Fruit fly (Drosophila melanogaster) whole organism, embryonic: Measurements from ENCODE around the gene prt.
A peak's percentile ranks its signal among the peaks of the same experiment; 100 is the strongest.

Source experiments
- Atf-2 ChIP-seq: fragments of 200-800 bp; sonication (Bioruptor generic); optimal IDR thresholded peaks from 2 replicates; lab custom pipeline; 2016; ENCODE audit warnings: missing biosample characterization, missing genetic modification characterization
- B-H1 ChIP-seq: fragments of 200-800 bp; sonication (Bioruptor generic); IDR thresholded peaks from 3 replicates; pipeline ENCODE4 v1.3.6; 2022; ENCODE audit warnings: missing biosample characterization, missing genetic modification characterization
- B-H2 ChIP-seq: fragments of 200-800 bp; sonication (Bioruptor generic); optimal IDR thresholded peaks from 2 replicates; lab custom pipeline; 2018; ENCODE audit warnings: missing biosample characterization, mild to moderate bottlenecking, missing genetic modification characterization
- CG10209 ChIP-seq: fragments of 200-800 bp; sonication (Bioruptor generic); optimal IDR thresholded peaks from 3 replicates; lab custom pipeline; 2017; ENCODE audit warnings: missing biosample characterization, mild to moderate bottlenecking, missing genetic modification characterization, missing genetic modification reagents
- CG11085 ChIP-seq: fragments of 200-800 bp; sonication (Bioruptor generic); IDR thresholded peaks from 2 replicates; pipeline ENCODE4 v1.3.6; 2022; ENCODE audit warnings: missing biosample characterization, missing genetic modification characterization
- CG11093 ChIP-seq: fragments of 200-800 bp; sonication (Bioruptor generic); IDR thresholded peaks from 3 replicates; pipeline ENCODE4 v1.3.6; 2022; ENCODE audit warnings: missing biosample characterization, missing genetic modification characterization
- CG13424 ChIP-seq: fragments of 200-800 bp; sonication (Bioruptor generic); optimal IDR thresholded peaks from 2 replicates; lab custom pipeline; 2019; ENCODE audit warnings: missing biosample characterization, mild to moderate bottlenecking, missing genetic modification characterization, moderate library complexity
- CG18011 ChIP-seq: fragments of 200-800 bp; sonication (Bioruptor generic); optimal IDR thresholded peaks from 2 replicates; lab custom pipeline; 2017; ENCODE audit warnings: missing biosample characterization, missing genetic modification characterization, mild to moderate bottlenecking, moderate library complexity, missing genotype
- CG2712 ChIP-seq: fragments of 200-800 bp; optimal IDR thresholded peaks from 3 replicates; lab custom pipeline; 2019; ENCODE audit warnings: missing biosample characterization, mild to moderate bottlenecking, missing genetic modification characterization, moderate library complexity
- CG3065 ChIP-seq: fragments of 200-800 bp; sonication (Bioruptor generic); optimal IDR thresholded peaks from 2 replicates; lab custom pipeline; 2016; ENCODE audit warnings: missing biosample characterization, missing genetic modification characterization
- CG31224 ChIP-seq: fragments of 200-800 bp; sonication (Bioruptor generic); IDR thresholded peaks from 2 replicates; pipeline ENCODE4 v1.3.6; 2022; ENCODE audit warnings: missing biosample characterization, missing genetic modification characterization
- CG4854 ChIP-seq: fragments of 200-800 bp; sonication (Bioruptor generic); optimal IDR thresholded peaks from 2 replicates; lab custom pipeline; 2016; ENCODE audit warnings: missing biosample characterization, missing genetic modification characterization, inconsistent platforms
- CG6654 ChIP-seq: fragments of 200-800 bp; sonication (Bioruptor generic); optimal IDR thresholded peaks from 2 replicates; lab custom pipeline; 2017; ENCODE audit warnings: missing biosample characterization, mild to moderate bottlenecking, missing genetic modification characterization
- CG8290 ChIP-seq, 3 experiments: fragments of 200-800 bp; sonication (Bioruptor generic); optimal IDR thresholded peaks; 2 replicates each; lab custom pipeline; 2016 to 2019; ENCODE audit warnings: missing biosample characterization in 3 of 3, missing genetic modification characterization in 3 of 3, mild to moderate bottlenecking in 2 of 3, moderate library complexity in 1 of 3
- CG9215 ChIP-seq: fragments of 200-800 bp; sonication (Bioruptor generic); IDR thresholded peaks from 2 replicates; pipeline ENCODE4 v1.3.6; 2022; ENCODE audit warnings: missing biosample characterization, missing genetic modification characterization
- CG9437 ChIP-seq: fragments of 200-800 bp; sonication (Bioruptor generic); optimal IDR thresholded peaks from 2 replicates; lab custom pipeline; 2018; ENCODE audit warnings: missing biosample characterization, mild to moderate bottlenecking, missing genetic modification characterization
- CHES-1-like ChIP-seq: fragments of 200-800 bp; sonication (Bioruptor generic); optimal IDR thresholded peaks from 2 replicates; lab custom pipeline; 2016; ENCODE audit warnings: missing biosample characterization, missing genetic modification characterization
- Dll ChIP-seq: fragments of 200-800 bp; sonication (Bioruptor generic); IDR thresholded peaks from 4 replicates; pipeline ENCODE4 v1.3.6; 2022; ENCODE audit warnings: missing biosample characterization, missing genetic modification characterization; ENCODE audit not compliant: partially characterized antibody
- Dp ChIP-seq: fragments of 200-800 bp; sonication (Bioruptor generic); optimal IDR thresholded peaks from 2 replicates; lab custom pipeline; 2018; ENCODE audit warnings: missing biosample characterization, mild to moderate bottlenecking, missing genetic modification characterization, moderate library complexity
- Eip74EF ChIP-seq, 2 experiments: fragments of 200-800 bp in 1 of 2; fragments of >200 bp in 1 of 2; sonication (Bioruptor generic) in 1 of 2; optimal IDR thresholded peaks; 2 replicates each; lab custom pipeline; 2017 to 2019; ENCODE audit warnings: missing biosample characterization in 2 of 2, missing genetic modification characterization in 2 of 2, mild to moderate bottlenecking in 1 of 2, moderate library complexity in 1 of 2
- Elba2 ChIP-seq: fragments of 200-800 bp; sonication (Bioruptor generic); optimal IDR thresholded peaks from 3 replicates; lab custom pipeline; 2016; ENCODE audit warnings: missing biosample characterization, missing genetic modification characterization
- Gsc ChIP-seq: fragments of 200-800 bp; sonication (Bioruptor generic); IDR thresholded peaks from 2 replicates; pipeline ENCODE4 v1.3.6; 2022; ENCODE audit warnings: missing biosample characterization, missing genetic modification characterization
- H15 ChIP-seq: fragments of 200-800 bp; sonication (Bioruptor generic); IDR thresholded peaks from 3 replicates; pipeline ENCODE4 v1.3.6; 2022; ENCODE audit warnings: missing biosample characterization, missing genetic modification characterization
- NC2β ChIP-seq: fragments of 200-800 bp; sonication (Bioruptor generic); optimal IDR thresholded peaks from 2 replicates; lab custom pipeline; 2016; ENCODE audit warnings: missing biosample characterization, missing genetic modification characterization
- Nf-YA ChIP-seq: fragments of 200-800 bp; sonication (Bioruptor generic); IDR thresholded peaks from 2 replicates; pipeline ENCODE4 v1.3.6; 2022; ENCODE audit warnings: missing biosample characterization, missing genetic modification characterization
- Oaz ChIP-seq: fragments of 200-800 bp; sonication (Bioruptor generic); IDR thresholded peaks from 2 replicates; pipeline ENCODE4 v1.3.6; 2022; ENCODE audit warnings: missing biosample characterization, missing genetic modification characterization
- Ssrp ChIP-seq: fragments of 200-800 bp; sonication (Bioruptor generic); optimal IDR thresholded peaks from 2 replicates; lab custom pipeline; 2018; ENCODE audit warnings: missing biosample characterization, mild to moderate bottlenecking, missing genetic modification characterization, moderate library complexity
- TFAM ChIP-seq: fragments of 200-800 bp; sonication (Bioruptor generic); optimal IDR thresholded peaks from 2 replicates; lab custom pipeline; 2017; ENCODE audit warnings: missing biosample characterization, missing genetic modification characterization, inconsistent platforms
- Usf ChIP-seq: fragments of 200-800 bp; sonication (Bioruptor generic); optimal IDR thresholded peaks from 2 replicates; lab custom pipeline; 2017; ENCODE audit warnings: missing genotype, missing biosample characterization, missing genetic modification characterization
- ac ChIP-seq: fragments of 200-800 bp; sonication (Bioruptor generic); optimal IDR thresholded peaks from 3 replicates; lab custom pipeline; 2017; ENCODE audit warnings: missing biosample characterization, mild to moderate bottlenecking, missing genetic modification characterization
- bigmax ChIP-seq: fragments of 200-800 bp; sonication (Bioruptor generic); optimal IDR thresholded peaks from 2 replicates; lab custom pipeline; 2018; ENCODE audit warnings: missing biosample characterization, mild to moderate bottlenecking, missing genetic modification characterization
- chif ChIP-seq, 2 experiments: fragments of 200-800 bp; sonication (Bioruptor generic); optimal IDR thresholded peaks; 3 replicates each; lab custom pipeline; 2016; ENCODE audit warnings: missing biosample characterization in 2 of 2, missing genetic modification characterization in 2 of 2
- chinmo ChIP-seq: fragments of 200-800 bp; sonication (Bioruptor generic); IDR thresholded peaks from 4 replicates; pipeline ENCODE4 v1.3.6; 2022; ENCODE audit warnings: missing biosample characterization, missing genetic modification characterization; ENCODE audit not compliant: partially characterized antibody
- crol ChIP-seq: fragments of 200-800 bp; sonication (Bioruptor generic); IDR thresholded peaks from 2 replicates; pipeline ENCODE4 v1.3.6; 2022; ENCODE audit warnings: missing biosample characterization, missing genetic modification characterization
- danr ChIP-seq: fragments of 200-800 bp; sonication (Bioruptor generic); IDR thresholded peaks from 2 replicates; pipeline ENCODE4 v1.3.6; 2022; ENCODE audit warnings: missing biosample characterization, missing genetic modification characterization
- eve ChIP-seq, 2 experiments: fragments of >200 bp; optimal IDR thresholded peaks; 2 replicates each; lab custom pipeline; 2017; ENCODE audit warnings: missing biosample characterization in 2 of 2, missing genetic modification characterization in 2 of 2
- ewg ChIP-seq: fragments of 200-800 bp; sonication (Bioruptor generic); optimal IDR thresholded peaks from 3 replicates; lab custom pipeline; 2017; ENCODE audit warnings: mild to moderate bottlenecking, missing biosample characterization, missing genetic modification reagents, missing genetic modification characterization
- pfk ChIP-seq: fragments of 200-800 bp; sonication (Bioruptor generic); optimal IDR thresholded peaks from 2 replicates; lab custom pipeline; 2018; ENCODE audit warnings: missing biosample characterization, mild to moderate bottlenecking, missing genetic modification characterization, moderate library complexity
- pho ChIP-seq: fragments of 200-800 bp; sonication (Bioruptor generic); optimal IDR thresholded peaks from 2 replicates; lab custom pipeline; 2016; ENCODE audit warnings: missing biosample characterization, missing genetic modification characterization
- pum ChIP-seq: fragments of 200-800 bp; sonication (Bioruptor generic); optimal IDR thresholded peaks from 2 replicates; lab custom pipeline; 2016; ENCODE audit warnings: missing biosample characterization, missing genetic modification characterization
- sc ChIP-seq, 3 experiments: fragments of >200 bp in 2 of 3; fragments of 200-800 bp in 1 of 3; sonication (Bioruptor generic) in 1 of 3; optimal IDR thresholded peaks; 2 replicates in 2 of 3; 3 replicates in 1 of 3; lab custom pipeline; 2017; ENCODE audit warnings: mild to moderate bottlenecking in 1 of 3, missing biosample characterization in 1 of 3, missing genetic modification characterization in 1 of 3, missing genetic modification reagents in 1 of 3
- sens ChIP-seq: fragments of 200-800 bp; sonication (Bioruptor generic); peaks from one replicate; lab custom pipeline; 2016; ENCODE audit warnings: missing biosample characterization, missing genetic modification characterization
- seq ChIP-seq: fragments of 200-800 bp; sonication (Bioruptor generic); IDR thresholded peaks from 2 replicates; pipeline ENCODE4 v1.3.6; 2022; ENCODE audit warnings: missing biosample characterization, missing genetic modification characterization
- tna ChIP-seq: fragments of 200-800 bp; sonication (Bioruptor generic); IDR thresholded peaks from 2 replicates; pipeline ENCODE4 v1.3.6; 2022; ENCODE audit warnings: missing biosample characterization, missing genetic modification characterization; ENCODE audit not compliant: partially characterized antibody
- wdn ChIP-seq: fragments of 200-800 bp; sonication (Bioruptor generic); IDR thresholded peaks from 2 replicates; pipeline ENCODE4 v1.3.6; 2022; ENCODE audit warnings: missing biosample characterization, missing genetic modification characterization
- wor ChIP-seq: fragments of 200-800 bp; sonication (Bioruptor generic); IDR thresholded peaks from 2 replicates; pipeline ENCODE4 v1.3.6; 2022; ENCODE audit warnings: missing biosample characterization, missing genetic modification characterization
- zen2 ChIP-seq: fragments of 200-800 bp; sonication (Bioruptor generic); IDR thresholded peaks from 3 replicates; pipeline ENCODE4 v1.3.6; 2022; ENCODE audit warnings: missing biosample characterization, missing genetic modification characterization; ENCODE audit not compliant: partially characterized antibody
- zfh1 ChIP-seq: fragments of 200-800 bp; sonication (Bioruptor generic); IDR thresholded peaks from 3 replicates; pipeline ENCODE4 v1.3.6; 2022; ENCODE audit warnings: missing biosample characterization, missing genetic modification characterization

The prt gene

dm6 chr3R:23723381-23724034 is 24.7 kb upstream of the prt start (continued):
- TF ChIP-seq chif (GFP tag; optimal IDR thresholded peaks at IDR 0.05; lab: Kevin White, UChicago) (peak in 1 of 2 experiments; percentile 35), sens (GFP tag; lab: Kevin White, UChicago) (peak; percentile 93), eve (GFP tag; optimal IDR thresholded peaks at IDR 0.05; lab: Kevin White, UChicago) (peak in 1 of 2 experiments; percentile 85), bigmax (GFP tag; lab: Kevin White, UChicago) (peak; percentile 26), H15 (peak; percentile 52; the same call in 1 of the 3 replicates), CG6654 (GFP tag; lab: Kevin White, UChicago) (no peak), TFAM (peak; percentile 13), Nf-YA (GFP tag; lab: Robert Waterston, UW) (peak; percentile 86), B-H2 (no peak), pho (GFP tag; lab: Kevin White, UChicago) (no peak), crol (GFP tag; lab: Robert Waterston, UW) (0 out of 2 replicates have a peak, but pooled peaks have one; percentile 3), CG11085 (no peak), Dll (GFP tag; lab: Robert Waterston, UW) (no peak), pfk (GFP tag; lab: Kevin White, UChicago) (peak; percentile 43), CG10209 (GFP tag; lab: Kevin White, UChicago) (peak; percentile 31), CHES-1-like (GFP tag; lab: Kevin White, UChicago) (peak; percentile 6), CG8290 (GFP tag; optimal IDR thresholded peaks at IDR 0.05; lab: Kevin White, UChicago) (peak; percentile 37), CG8290 (tag; optimal IDR thresholded peaks at IDR 0.05; lab: Kevin White, UChicago) (peak in 1 of 2 experiments; percentile 51), Ssrp (tag; lab: Kevin White, UChicago) (no peak), zfh1 (GFP tag; lab: Robert Waterston, UW) (peak; percentile 77), CG18011 (GFP tag; lab: Kevin White, UChicago) (no peak), Atf-2 (no peak), CG11093 (no peak), wdn (GFP tag; lab: Robert Waterston, UW) (no peak), seq (GFP tag; lab: Robert Waterston, UW) (peak; percentile 38; the same call in 1 of the 2 replicates), B-H1 (GFP tag; lab: Robert Waterston, UW) (no peak), zen2 (no peak), wor (GFP tag; lab: Robert Waterston, UW) (no peak), Oaz (GFP tag; lab: Robert Waterston, UW) (no peak), pum (peak; percentile 10), CG4854 (GFP tag; lab: Kevin White, UChicago) (peak; percentile 37), Eip74EF (GFP tag; optimal IDR thresholded peaks at IDR 0.05; lab: Kevin White, UChicago) (no peak), CG31224 (GFP tag; lab: Robert Waterston, UW) (0 out of 2 replicates have a peak, but pooled peaks have one; percentile 25), Elba2 (GFP tag; lab: Kevin White, UChicago) (no peak), ac (GFP tag; lab: Kevin White, UChicago) (no peak), CG3065 (GFP tag; lab: Kevin White, UChicago) (no peak), tna (GFP tag; lab: Robert Waterston, UW) (no peak), Gsc (GFP tag; lab: Robert Waterston, UW) (no peak), Dp (GFP tag; lab: Kevin White, UChicago) (no peak), danr (no peak), Usf (GFP tag; lab: Kevin White, UChicago) (no peak), ewg (GFP tag; lab: Kevin White, UChicago) (no peak), sc (optimal IDR thresholded peaks at IDR 0.05; lab: Kevin White, UChicago) (no peak), sc (GFP tag; optimal IDR thresholded peaks at IDR 0.05; lab: Kevin White, UChicago) (peak; percentile 43), chinmo (GFP tag; lab: Robert Waterston, UW) (peak; percentile 76; the same call in 1 of the 4 replicates), NC2β (GFP tag; lab: Kevin White, UChicago) (no peak), CG9215 (GFP tag; lab: Robert Waterston, UW) (no peak), CG13424 (tag; lab: Kevin White, UChicago) (peak; percentile 27), CG2712 (peak; percentile 48), CG9437 (GFP tag; lab: Kevin White, UChicago) (no peak)
